Worm (Caenorhabditis elegans) whole organism, L4 larva: ENCODE data around the gene F35A5.1.
A peak's percentile ranks its signal among the peaks of the same experiment; 100 is the strongest.

Experiments used
- F10B5.3 ChIP-seq: sonication (generic microtip); optimal IDR thresholded peaks from 2 replicates; lab custom pipeline; 2016; ENCODE audit warnings: mild to moderate bottlenecking, missing genetic modification characterization, missing compliant biosample characterization
- F26F4.8 ChIP-seq: fragments of 200-800 bp; sonication (Bioruptor generic); conservative IDR thresholded peaks from 2 replicates; pipeline ENCODE4 v1.3.6; 2022; ENCODE audit warnings: missing genetic modification characterization, missing compliant biosample characterization
- F44E2.7 ChIP-seq: fragments of 200-800 bp; sonication (Bioruptor generic); IDR thresholded peaks from 2 replicates; pipeline ENCODE4 v2.1.2; 2022; ENCODE audit warnings: missing genetic modification characterization, missing compliant biosample characterization
- R02D3.7 ChIP-seq: fragments of 150-350 bp; sonication (generic microtip); optimal IDR thresholded peaks from 3 replicates; lab custom pipeline; 2014; ENCODE audit warnings: missing biosample characterization, missing genetic modification characterization
- T26A8.4 ChIP-seq: fragments of 200-800 bp; sonication (Bioruptor generic); IDR thresholded peaks from 2 replicates; pipeline ENCODE4 v1.3.6; 2022; ENCODE audit warnings: missing genetic modification characterization, missing compliant biosample characterization
- Y105C5A.15 ChIP-seq: fragments of 200-800 bp; sonication (Bioruptor generic); IDR thresholded peaks from 2 replicates; pipeline ENCODE4 v1.3.6; 2022; ENCODE audit warnings: missing genetic modification characterization, missing compliant biosample characterization
- Y5F2A.4 ChIP-seq: fragments of 200-800 bp; sonication (Bioruptor generic); optimal IDR thresholded peaks from 2 replicates; lab custom pipeline; 2018; ENCODE audit warnings: mild to moderate bottlenecking, missing genetic modification characterization, missing compliant biosample characterization
- aha-1 ChIP-seq: fragments of 150-350 bp; peaks from one replicate; lab custom pipeline; 2014; ENCODE audit warnings: missing biosample characterization, missing genetic modification characterization
- arid-1 ChIP-seq: fragments of 200-800 bp; sonication (Bioruptor generic); conservative IDR thresholded peaks from 2 replicates; pipeline ENCODE4 v1.3.6; 2022; ENCODE audit warnings: missing genetic modification reagents, missing genetic modification characterization, missing compliant biosample characterization
- attf-4 ChIP-seq: sonication (generic microtip); optimal IDR thresholded peaks from 3 replicates; lab custom pipeline; 2017; ENCODE audit warnings: missing biosample characterization, missing genetic modification characterization
- ceh-20 ChIP-seq: fragments of 200-800 bp; sonication (Bioruptor generic); IDR thresholded peaks from 2 replicates; pipeline ENCODE4 v1.3.6; 2022; ENCODE audit warnings: missing genetic modification reagents, missing genetic modification characterization, missing compliant biosample characterization
- ceh-44 ChIP-seq: fragments of 200-800 bp; sonication (Bioruptor generic); IDR thresholded peaks from 2 replicates; pipeline ENCODE4 v1.3.6; 2022; ENCODE audit warnings: missing genetic modification reagents, missing genetic modification characterization, missing compliant biosample characterization
- ces-1 ChIP-seq: fragments of 150-350 bp; sonication (generic microtip); optimal IDR thresholded peaks from 4 replicates; lab custom pipeline; 2014; ENCODE audit warnings: missing biosample characterization, missing genetic modification reagents, missing genetic modification characterization
- daf-12 ChIP-seq: fragments of 150-350 bp; optimal IDR thresholded peaks from 2 replicates; lab custom pipeline; 2014; ENCODE audit warnings: missing biosample characterization, missing genetic modification reagents, missing genetic modification characterization
- daf-16 ChIP-seq, 3 experiments: sonication (generic microtip); optimal IDR thresholded peaks; 2 replicates each; lab custom pipeline; 2016 to 2017; ENCODE audit warnings: missing genetic modification characterization in 3 of 3, missing genetic modification reagents in 3 of 3, mild to moderate bottlenecking in 2 of 3, missing compliant biosample characterization in 2 of 3, missing biosample characterization in 1 of 3, moderate library complexity in 1 of 3
- dmd-6 ChIP-seq: fragments of 200-800 bp; sonication (Bioruptor generic); IDR thresholded peaks from 2 replicates; pipeline ENCODE4 v1.3.6; 2022; ENCODE audit warnings: missing genetic modification reagents, missing genetic modification characterization, missing compliant biosample characterization
- dmd-9 ChIP-seq: fragments of 200-800 bp; sonication (Bioruptor generic); IDR thresholded peaks from 2 replicates; pipeline ENCODE4 v1.3.6; 2022; ENCODE audit warnings: missing genetic modification reagents, missing genetic modification characterization, missing compliant biosample characterization
- egl-43 ChIP-seq: fragments of 200-800 bp; sonication (Bioruptor generic); IDR thresholded peaks from 2 replicates; pipeline ENCODE4 v1.3.6; 2022; ENCODE audit warnings: missing genetic modification reagents, missing genetic modification characterization, missing compliant biosample characterization
- fkh-10 ChIP-seq: fragments of 150-350 bp; optimal IDR thresholded peaks from 2 replicates; lab custom pipeline; 2014; ENCODE audit warnings: missing biosample characterization, missing genetic modification reagents, missing genetic modification characterization
- gei-8 ChIP-seq: fragments of 200-800 bp; sonication (Bioruptor generic); optimal IDR thresholded peaks from 2 replicates; lab custom pipeline; 2018; ENCODE audit warnings: mild to moderate bottlenecking, missing genetic modification characterization, missing compliant biosample characterization
- hif-1 ChIP-seq, 2 experiments: sonication (generic microtip); optimal IDR thresholded peaks; 2 replicates each; lab custom pipeline; 2016 to 2017; ENCODE audit warnings: missing compliant biosample characterization in 2 of 2, missing genetic modification characterization in 2 of 2, missing genetic modification reagents in 2 of 2, missing genotype in 2 of 2, mild to moderate bottlenecking in 1 of 2
- jun-1 ChIP-seq: fragments of 150-350 bp; optimal IDR thresholded peaks from 2 replicates; lab custom pipeline; 2014; ENCODE audit warnings: missing biosample characterization, missing genetic modification reagents, missing genetic modification characterization
- lir-3 ChIP-seq: sonication (generic microtip); optimal IDR thresholded peaks from 2 replicates; lab custom pipeline; 2016; ENCODE audit warnings: mild to moderate bottlenecking, missing genetic modification characterization, missing compliant biosample characterization
- madf-9 ChIP-seq: fragments of 200-800 bp; sonication (Bioruptor generic); conservative IDR thresholded peaks from 2 replicates; pipeline ENCODE4 v1.3.6; 2022; ENCODE audit warnings: missing genetic modification reagents, missing genetic modification characterization, missing compliant biosample characterization
- mdl-1 ChIP-seq, 2 experiments: fragments of 150-350 bp in 1 of 2; sonication (generic microtip) in 1 of 2; optimal IDR thresholded peaks; 2 replicates each; lab custom pipeline; 2014 to 2017; ENCODE audit warnings: missing biosample characterization in 2 of 2, missing genetic modification characterization in 2 of 2
- mdt-29 ChIP-seq: fragments of 200-800 bp; sonication (Bioruptor generic); IDR thresholded peaks from 2 replicates; pipeline ENCODE4 v1.3.6; 2022; ENCODE audit warnings: missing genetic modification reagents, missing genetic modification characterization, missing compliant biosample characterization
- mes-2 ChIP-seq: sonication (generic microtip); optimal IDR thresholded peaks from 2 replicates; lab custom pipeline; 2016; ENCODE audit warnings: missing genotype, mild to moderate bottlenecking, missing genetic modification characterization, missing compliant biosample characterization; ENCODE audit not compliant: poor library complexity, severe bottlenecking
- nhr-237 ChIP-seq: sonication (generic microtip); optimal IDR thresholded peaks from 2 replicates; lab custom pipeline; 2017; ENCODE audit warnings: missing biosample characterization, missing genetic modification characterization
- nhr-25 ChIP-seq: sonication (generic microtip); optimal IDR thresholded peaks from 2 replicates; lab custom pipeline; 2017; ENCODE audit warnings: missing genetic modification characterization, mild to moderate bottlenecking, missing compliant biosample characterization, antibody characterized with exemption, moderate library complexity, borderline replicate concordance; ENCODE audit not compliant: insufficient read depth
- nhr-28 ChIP-seq: fragments of 150-350 bp; optimal IDR thresholded peaks from 2 replicates; lab custom pipeline; 2014; ENCODE audit warnings: missing biosample characterization, missing genetic modification characterization
- nhr-41 ChIP-seq: fragments of 200-800 bp; sonication (Bioruptor generic); IDR thresholded peaks from 2 replicates; pipeline ENCODE4 v1.3.6; 2022; ENCODE audit warnings: missing genetic modification reagents, missing genetic modification characterization, missing compliant biosample characterization
- nhr-6 ChIP-seq: fragments of 150-350 bp; optimal IDR thresholded peaks from 2 replicates; lab custom pipeline; 2014; ENCODE audit warnings: missing biosample characterization, missing genetic modification characterization
- pha-4 ChIP-seq, 2 experiments: fragments of 150-350 bp in 1 of 2; fragments of 200-800 bp in 1 of 2; sonication (Bioruptor generic) in 1 of 2; IDR thresholded peaks in 1 of 2; optimal IDR thresholded peaks in 1 of 2; 2 replicates each; pipeline versions ENCODE4 v1.3.6 to Lab custom; 2014 to 2022; ENCODE audit warnings: missing genetic modification characterization in 2 of 2, missing genetic modification reagents in 2 of 2, missing biosample characterization in 1 of 2, missing compliant biosample characterization in 1 of 2
- set-16 ChIP-seq: fragments of 200-800 bp; sonication (Bioruptor generic); IDR thresholded peaks from 2 replicates; pipeline ENCODE4 v1.3.6; 2022; ENCODE audit warnings: missing genetic modification reagents, missing genetic modification characterization, missing compliant biosample characterization
- skn-1 ChIP-seq: fragments of 150-350 bp; optimal IDR thresholded peaks from 2 replicates; lab custom pipeline; 2014; ENCODE audit warnings: missing biosample characterization, missing genetic modification characterization
- spr-3 ChIP-seq: fragments of 200-800 bp; sonication (Bioruptor generic); optimal IDR thresholded peaks from 2 replicates; lab custom pipeline; 2018; ENCODE audit warnings: mild to moderate bottlenecking, missing genetic modification characterization, missing compliant biosample characterization
- tag-97 ChIP-seq: fragments of 200-800 bp; sonication (Bioruptor generic); IDR thresholded peaks from 2 replicates; pipeline ENCODE4 v1.3.6; 2022; ENCODE audit warnings: missing genetic modification characterization, missing compliant biosample characterization
- unc-62 ChIP-seq, 3 experiments: fragments of 150-350 bp in 1 of 3; sonication (generic microtip); optimal IDR thresholded peaks in 2 of 3; peaks in 1 of 3; 1 replicate in 1 of 3; 2 replicates in 2 of 3; lab custom pipeline; 2014 to 2017; ENCODE audit warnings: missing biosample characterization in 3 of 3, missing genetic modification characterization in 3 of 3, missing genetic modification reagents in 3 of 3, missing genotype in 1 of 3
- zip-2 ChIP-seq: fragments of 150-350 bp; optimal IDR thresholded peaks from 2 replicates; lab custom pipeline; 2014; ENCODE audit warnings: missing biosample characterization, missing genetic modification characterization
- ztf-7 ChIP-seq: fragments of 150-350 bp; optimal IDR thresholded peaks from 2 replicates; lab custom pipeline; 2014; ENCODE audit warnings: missing biosample characterization, missing genetic modification characterization

F35A5.1 gene

DNA sequence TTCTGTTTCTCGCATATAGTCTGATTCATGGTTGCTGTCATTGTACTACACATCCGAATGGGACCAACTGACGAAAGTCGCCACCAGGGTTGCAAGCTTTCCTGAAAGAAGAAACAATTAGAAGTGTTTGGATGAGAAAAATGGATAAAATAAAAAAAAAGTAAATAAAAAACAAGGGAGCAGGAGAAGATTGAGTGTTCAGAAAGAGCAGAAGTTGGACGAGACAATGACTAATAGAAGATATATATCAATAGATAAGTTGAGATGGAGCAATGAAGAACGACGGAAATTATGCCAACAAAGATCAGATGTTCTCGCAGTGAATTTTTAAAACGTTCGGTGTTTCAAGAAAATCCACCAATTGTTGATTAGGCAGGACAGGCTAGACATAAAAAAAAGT lies 19.6 kb downstream of the F35A5.1 start, which contains the start of gene fkh-9:
Gene fkh-9 (minus strand): TSS at position 101 of the 400 bp plus-strand sequence.
- TF ChIP-seq daf-16 (GFP tag; optimal IDR thresholded peaks at IDR 0.05; lab: Kevin White, UChicago) (peak in 1 of 2 experiments; percentile 29), daf-16 (tag; optimal IDR thresholded peaks at IDR 0.05; lab: Kevin White, UChicago) (no peak), daf-12 (tag; lab: Kevin White, UChicago) (no peak)

- TF ChIP-seq fkh-10 (GFP tag; lab: Kevin White, UChicago) (peak; percentile 75), Y5F2A.4 (GFP tag; lab: Kevin White, UChicago) (no peak)
- TF ChIP-seq, all 104 proteins: peak for 1
Measured at ce11 chrX:3827311-3827710, 20.0 kb downstream of the F35A5.1 start.

DNA sequence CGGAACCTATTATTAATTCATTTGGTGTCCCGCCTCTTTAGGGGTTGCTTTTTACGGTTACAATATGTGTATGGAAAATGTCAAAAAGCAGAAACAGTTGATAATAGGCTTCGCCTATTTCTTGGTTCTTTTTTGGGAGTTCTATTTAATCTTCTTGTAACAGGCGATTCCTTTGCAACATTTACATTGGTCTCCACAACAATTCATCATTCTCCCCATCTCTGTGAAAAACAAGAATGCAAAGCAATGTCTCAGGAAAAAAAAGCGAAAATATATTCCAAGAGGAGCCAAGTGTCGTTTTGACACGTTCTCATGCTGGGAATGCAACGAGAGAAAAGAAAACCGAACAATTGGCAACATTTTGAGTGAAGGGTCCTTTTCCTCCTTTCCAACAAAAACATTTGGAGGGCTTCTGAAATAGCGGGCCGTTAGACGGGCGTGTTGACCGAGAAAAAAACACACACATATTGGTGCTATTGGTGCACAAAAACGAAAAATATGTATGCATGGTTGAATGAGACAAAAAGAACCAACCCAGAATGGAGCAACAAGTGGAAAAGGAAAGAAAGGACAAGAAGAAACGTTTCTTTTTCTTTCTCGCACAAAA lies 21.4 kb downstream of the F35A5.1 start:
- TF ChIP-seq mdt-29 (GFP tag; lab: Robert Waterston, UW) (no peak), madf-9 (GFP tag; lab: Robert Waterston, UW) (no peak), daf-16 (GFP tag; optimal IDR thresholded peaks at IDR 0.05; lab: Kevin White, UChicago) (peak in 1 of 2 experiments; percentile 78), daf-16 (tag; optimal IDR thresholded peaks at IDR 0.05; lab: Kevin White, UChicago) (no peak), aha-1 (tag; lab: Kevin White, UChicago) (peak; percentile 58), fkh-10 (GFP tag; lab: Kevin White, UChicago) (peak; percentile 58), tag-97 (GFP tag; lab: Robert Waterston, UW) (no peak), F26F4.8 (GFP tag; lab: Robert Waterston, UW) (no peak), zip-2 (tag; lab: Kevin White, UChicago) (no peak), unc-62 (GFP tag; optimal IDR thresholded peaks at IDR 0.05 in 1 of 2; lab: Kevin White, UChicago) (peak in 1 of 2 experiments; percentile 98), unc-62 (tag; optimal IDR thresholded peaks at IDR 0.05; lab: Kevin White, UChicago) (no peak), ztf-7 (tag; lab: Kevin White, UChicago) (no peak), R02D3.7 (tag; lab: Kevin White, UChicago) (no peak), spr-3 (GFP tag; lab: Kevin White, UChicago) (no peak), nhr-25 (tag; lab: Kevin White, UChicago) (no peak)

DNA sequence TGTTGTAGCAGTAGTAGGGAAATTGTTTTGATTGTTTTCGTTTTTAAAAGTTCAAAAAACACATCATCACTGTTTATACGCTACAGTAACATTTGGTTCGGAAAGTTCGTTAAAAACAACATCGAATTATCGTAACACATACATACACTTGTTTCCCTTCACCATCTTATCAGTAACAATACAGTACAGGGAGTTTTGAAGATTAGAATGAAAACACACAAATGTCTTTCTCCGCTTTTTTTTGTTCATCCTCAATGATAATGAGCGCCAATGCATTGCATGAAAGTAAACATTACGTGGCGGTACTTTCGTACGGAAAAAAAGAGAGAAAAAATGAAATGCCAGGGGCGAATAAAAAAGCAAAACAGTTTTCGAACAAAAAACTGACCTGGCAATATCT lies 22.3 kb downstream of the F35A5.1 start:
- TF ChIP-seq nhr-6 (tag; lab: Kevin White, UChicago) (no peak), mes-2 (peak; percentile 25), jun-1 (no peak), hif-1 (tag; optimal IDR thresholded peaks at IDR 0.05; lab: Kevin White, UChicago) (no peak), mdl-1 (tag; optimal IDR thresholded peaks at IDR 0.05; lab: Kevin White, UChicago) (peak in 1 of 2 experiments; percentile 19), arid-1 (no peak), ces-1 (GFP tag; lab: Kevin White, UChicago) (no peak), R02D3.7 (tag; lab: Kevin White, UChicago) (no peak), T26A8.4 (GFP tag; lab: Robert Waterston, UW) (no peak), daf-16 (GFP tag; optimal IDR thresholded peaks at IDR 0.05; lab: Kevin White, UChicago) (peak in 1 of 2 experiments; percentile 18), daf-16 (tag; optimal IDR thresholded peaks at IDR 0.05; lab: Kevin White, UChicago) (peak; percentile 100), nhr-237 (tag; lab: Kevin White, UChicago) (no peak), attf-4 (tag; lab: Kevin White, UChicago) (no peak), dmd-6 (GFP tag; lab: Robert Waterston, UW) (peak; percentile 77), nhr-28 (peak; percentile 96), F44E2.7 (GFP tag; lab: Robert Waterston, UW) (no peak), pha-4 (GFP tag; IDR thresholded peaks at IDR 0.05; lab: Robert Waterston, UW) (no peak), pha-4 (tag; optimal IDR thresholded peaks at IDR 0.05; lab: Kevin White, UChicago) (peak; percentile 29), set-16 (GFP tag; lab: Robert Waterston, UW) (no peak), gei-8 (no peak), dmd-9 (no peak), tag-97 (GFP tag; lab: Robert Waterston, UW) (no peak), nhr-41 (no peak), Y105C5A.15 (GFP tag; lab: Robert Waterston, UW) (no peak), unc-62 (GFP tag; optimal IDR thresholded peaks at IDR 0.05 in 1 of 2; lab: Kevin White, UChicago) (peak in 1 of 2 experiments; percentile 23), unc-62 (tag; optimal IDR thresholded peaks at IDR 0.05; lab: Kevin White, UChicago) (no peak), ceh-20 (no peak), skn-1 (tag; lab: Kevin White, UChicago) (no peak), lir-3 (tag; lab: Kevin White, UChicago) (no peak), ceh-44 (GFP tag; lab: Robert Waterston, UW) (no peak), egl-43 (GFP tag; lab: Robert Waterston, UW) (no peak), F10B5.3 (tag; lab: Kevin White, UChicago) (no peak), Y5F2A.4 (GFP tag; lab: Kevin White, UChicago) (no peak)
